Fruit fly (Drosophila melanogaster) whole organism: ENCODE measurements around the gene Eaat2.

ENCODE experiments used
- CG8478 ChIP-seq: fragments of >200 bp; optimal IDR thresholded peaks from 2 replicates; lab custom pipeline; 2018; ENCODE audit warnings: inconsistent platforms
- usp ChIP-seq: fragments of >200 bp; optimal IDR thresholded peaks from 2 replicates; lab custom pipeline; 2017; ENCODE audit warnings: missing biosample characterization, missing genetic modification characterization, mixed read lengths

dm6 chr2L:790698-791097 lies 46.5 kb upstream of the Eaat2 start, which contains the start of gene Pkg21D:
- no peak for TF ChIP-seq CG8478 (lab: Kevin White, UChicago)
- TF ChIP-seq usp: no peak
